5 worm cellular contexts compared by ENCODE assay signal in genomic region chrIV:10503750-10504232, ce11.
A peak's percentile ranks its signal among the peaks of the same experiment; 100 is the strongest.
TF ChIP-seq lines count a peak whose summit lies in the region.

No protein-coding gene starts in this region.

TF ChIP-seq in whole organism, L1 larva, 84 proteins besides CTCF, POLR2A, EP300 and RAD21 (continues in another document):
- TF ChIP-seq ceh-8 (GFP tag; optimal IDR thresholded peaks at IDR 0.05; lab: Kevin White, UChicago) (peak; percentile 32), lin-14 (GFP tag; optimal IDR thresholded peaks at IDR 0.05; lab: Kevin White, UChicago) (peak; percentile 94), irx-1 (tag; optimal IDR thresholded peaks at IDR 0.05; lab: Kevin White, UChicago) (peak; percentile 36), C04F5.9 (tag; optimal IDR thresholded peaks at IDR 0.05; lab: Kevin White, UChicago) (no peak), lsy-2 (tag; optimal IDR thresholded peaks at IDR 0.05; lab: Kevin White, UChicago) (peak; percentile 11 to 65), ceh-82 (tag; optimal IDR thresholded peaks at IDR 0.05; lab: Kevin White, UChicago) (peak in 2 of 3 experiments; percentile 18 to 74), fkh-8 (tag; optimal IDR thresholded peaks at IDR 0.05; lab: Kevin White, UChicago) (peak; percentile 91), mef-2 (tag; optimal IDR thresholded peaks at IDR 0.05; lab: Kevin White, UChicago) (peak; percentile 60), unc-86 (tag; optimal IDR thresholded peaks at IDR 0.05; lab: Kevin White, UChicago) (peak; percentile 73), lin-35 (GFP tag; optimal IDR thresholded peaks at IDR 0.05; lab: Kevin White, UChicago) (peak; percentile 30 to 35), skn-1 (tag; optimal IDR thresholded peaks at IDR 0.05; lab: Kevin White, UChicago) (peak; percentile 27), dpl-1 (GFP tag; optimal IDR thresholded peaks at IDR 0.05; lab: Kevin White, UChicago) (no peak), hpl-2 (GFP tag; optimal IDR thresholded peaks at IDR 0.05; lab: Kevin White, UChicago) (no peak), unc-130 (tag; optimal IDR thresholded peaks at IDR 0.05; lab: Kevin White, UChicago) (no peak), fos-1 (tag; optimal IDR thresholded peaks at IDR 0.05; lab: Kevin White, UChicago) (peak; percentile 59), snu-23 (GFP tag; optimal IDR thresholded peaks at IDR 0.05; lab: Kevin White, UChicago) (peak; percentile 76), dsc-1 (tag; optimal IDR thresholded peaks at IDR 0.05; lab: Kevin White, UChicago) (peak; percentile 85), hlh-17 (GFP tag; optimal IDR thresholded peaks at IDR 0.05; lab: Kevin White, UChicago; ENCODE audit: borderline replicate concordance) (no peak)

TF ChIP-seq in whole organism, L3 larva, 47 proteins besides CTCF, POLR2A, EP300 and RAD21 (continues in another document):
- TF ChIP-seq pqm-1 (tag; optimal IDR thresholded peaks at IDR 0.05; lab: Kevin White, UChicago) (no peak), nhr-77 (tag; optimal IDR thresholded peaks at IDR 0.05; lab: Kevin White, UChicago) (no peak), nhr-23 (tag; optimal IDR thresholded peaks at IDR 0.05; lab: Kevin White, UChicago) (no peak), R02D3.7 (tag; optimal IDR thresholded peaks at IDR 0.05; lab: Kevin White, UChicago) (no peak), mml-1 (tag; optimal IDR thresholded peaks at IDR 0.05; lab: Kevin White, UChicago) (no peak), lsy-12 (tag; optimal IDR thresholded peaks at IDR 0.05; lab: Kevin White, UChicago) (peak; percentile 23), lin-15B (tag; optimal IDR thresholded peaks at IDR 0.05; lab: Kevin White, UChicago) (peak; percentile 34), nhr-67 (tag; optimal IDR thresholded peaks at IDR 0.05; lab: Kevin White, UChicago) (no peak), lin-39 (tag; optimal IDR thresholded peaks at IDR 0.05; lab: Kevin White, UChicago) (peak; percentile 77), hmg-11 (tag; optimal IDR thresholded peaks at IDR 0.05; lab: Kevin White, UChicago) (peak; percentile 62), ztf-11 (tag; optimal IDR thresholded peaks at IDR 0.05; lab: Kevin White, UChicago) (no peak), tbx-2 (tag; optimal IDR thresholded peaks at IDR 0.05; lab: Kevin White, UChicago) (peak; percentile 50), pha-4 (tag; optimal IDR thresholded peaks at IDR 0.05; lab: Kevin White, UChicago) (peak; percentile 84), skn-1 (tag; optimal IDR thresholded peaks at IDR 0.05; lab: Kevin White, UChicago) (peak; percentile 25), nfya-1 (tag; optimal IDR thresholded peaks at IDR 0.05; lab: Kevin White, UChicago; ENCODE audit: insufficient read depth) (peak; percentile 83), ztf-4 (tag; optimal IDR thresholded peaks at IDR 0.05; lab: Kevin White, UChicago) (no peak), ceh-28 (tag; optimal IDR thresholded peaks at IDR 0.05; lab: Kevin White, UChicago) (peak; percentile 81), nhr-76 (tag; optimal IDR thresholded peaks at IDR 0.05; lab: Kevin White, UChicago) (no peak), zag-1 (tag; optimal IDR thresholded peaks at IDR 0.05; lab: Kevin White, UChicago) (no peak)

TF ChIP-seq in whole organism, early embryonic, 17 proteins besides CTCF, POLR2A, EP300 and RAD21:
- TF ChIP-seq ama-1 (optimal IDR thresholded peaks at IDR 0.05; lab: Kevin White, UChicago) = no peak
- TF ChIP-seq F13C5.2 (tag; optimal IDR thresholded peaks at IDR 0.05; lab: Kevin White, UChicago) = peak; percentile 49
- TF ChIP-seq hmg-4 (GFP tag; optimal IDR thresholded peaks at IDR 0.05; lab: Kevin White, UChicago) = peak; percentile 45
- no peak for TF ChIP-seq tbx-37 (GFP tag; conservative IDR thresholded peaks at IDR 0.05; lab: Robert Waterston, UW)
- no peak for TF ChIP-seq hnd-1 (tag; optimal IDR thresholded peaks at IDR 0.05; lab: Kevin White, UChicago)
- no peak for TF ChIP-seq aly-1 (tag; optimal IDR thresholded peaks at IDR 0.05; lab: Kevin White, UChicago)
- TF ChIP-seq B0310.2 (tag; optimal IDR thresholded peaks at IDR 0.05; lab: Kevin White, UChicago) = no peak
- TF ChIP-seq flt-1 (GFP tag; IDR thresholded peaks at IDR 0.05; lab: Robert Waterston, UW) = no peak

TF ChIP-seq in whole organism, midembryonic, 9 proteins besides CTCF, POLR2A, EP300 and RAD21:
- TF ChIP-seq cog-1 (tag; optimal IDR thresholded peaks at IDR 0.05; lab: Kevin White, UChicago) (peak; percentile 38), T22C8.4 (GFP tag; IDR thresholded peaks at IDR 0.05; lab: Robert Waterston, UW) (peak; percentile 75), ztf-23 (GFP tag; IDR thresholded peaks at IDR 0.05; lab: Robert Waterston, UW) (no peak), ref-1 (GFP tag; conservative IDR thresholded peaks at IDR 0.05; lab: Robert Waterston, UW) (no peak), flt-1 (GFP tag; IDR thresholded peaks at IDR 0.05; lab: Robert Waterston, UW) (no peak), ztf-29 (GFP tag; IDR thresholded peaks at IDR 0.05; lab: Robert Waterston, UW) (no peak), klf-2 (GFP tag; conservative IDR thresholded peaks at IDR 0.05; lab: Robert Waterston, UW) (no peak), med-1 (GFP tag; optimal IDR thresholded peaks at IDR 0.05; lab: Kevin White, UChicago; ENCODE audit: insufficient read depth) (no peak), tab-1 (GFP tag; IDR thresholded peaks at IDR 0.05; lab: Robert Waterston, UW) (no peak)

TF ChIP-seq in whole organism, young adult, 124 proteins besides CTCF, POLR2A, EP300 and RAD21 (continues in another document):
- TF ChIP-seq ceh-40 (GFP tag; IDR thresholded peaks at IDR 0.05; lab: Robert Waterston, UW) = no peak
- no peak for TF ChIP-seq nfyb-1 (GFP tag; IDR thresholded peaks at IDR 0.05; lab: Robert Waterston, UW)
- TF ChIP-seq aptf-2 (GFP tag; conservative IDR thresholded peaks at IDR 0.05; lab: Robert Waterston, UW) = no peak
- peak; percentile 71 for TF ChIP-seq K12H6.12 (tag; optimal IDR thresholded peaks at IDR 0.05; lab: Kevin White, UChicago)
- peak; percentile 4 for TF ChIP-seq athp-1 (tag; optimal IDR thresholded peaks at IDR 0.05; lab: Kevin White, UChicago)
- peak; percentile 14 for TF ChIP-seq ztf-18 (tag; optimal IDR thresholded peaks at IDR 0.05; lab: Kevin White, UChicago)
- no peak for TF ChIP-seq nhr-120 (GFP tag; IDR thresholded peaks at IDR 0.05; lab: Robert Waterston, UW)
- TF ChIP-seq tbp1 (GFP tag; optimal IDR thresholded peaks at IDR 0.05; lab: Kevin White, UChicago) = no peak
- TF ChIP-seq chd-7 (tag; optimal IDR thresholded peaks at IDR 0.05; lab: Kevin White, UChicago) = peak; percentile 24
- TF ChIP-seq gei-17 (GFP tag; optimal IDR thresholded peaks at IDR 0.05; lab: Kevin White, UChicago) = no peak
- TF ChIP-seq zim-3 (tag; optimal IDR thresholded peaks at IDR 0.05; lab: Kevin White, UChicago) = no peak
- TF ChIP-seq ceh-79 (tag; optimal IDR thresholded peaks at IDR 0.05; lab: Kevin White, UChicago) = no peak
- TF ChIP-seq B0336.3 (GFP tag; IDR thresholded peaks at IDR 0.05; lab: Robert Waterston, UW) = peak; percentile 25; the same call in 1 of the 2 replicates
- no peak; the same call in 1 of the 2 replicates for TF ChIP-seq cebp-1 (GFP tag; IDR thresholded peaks at IDR 0.05; lab: Robert Waterston, UW)
- peak; percentile 71 for TF ChIP-seq cebp-1 (tag; optimal IDR thresholded peaks at IDR 0.05; lab: Kevin White, UChicago)
- no peak for TF ChIP-seq ztf-25 (GFP tag; IDR thresholded peaks at IDR 0.05; lab: Robert Waterston, UW)
- no peak for TF ChIP-seq lin-35 (GFP tag; optimal IDR thresholded peaks at IDR 0.05; lab: Kevin White, UChicago)
- TF ChIP-seq dpl-1 (GFP tag; optimal IDR thresholded peaks at IDR 0.05; lab: Kevin White, UChicago) = no peak
- no peak for TF ChIP-seq F57A8.1 (GFP tag; optimal IDR thresholded peaks at IDR 0.05; lab: Kevin White, UChicago)
- TF ChIP-seq pha-4 (tag; optimal IDR thresholded peaks at IDR 0.05; lab: Kevin White, UChicago) = no peak
- peak; percentile 98 for TF ChIP-seq zfh-2 (GFP tag; conservative IDR thresholded peaks at IDR 0.05; lab: Robert Waterston, UW)
- TF ChIP-seq C17E4.6 (GFP tag; IDR thresholded peaks at IDR 0.05; lab: Robert Waterston, UW) = no peak
- peak; percentile 29 for TF ChIP-seq lin-40 (tag; optimal IDR thresholded peaks at IDR 0.05; lab: Kevin White, UChicago)
- TF ChIP-seq snpc-4 (GFP tag; optimal IDR thresholded peaks at IDR 0.05; lab: Kevin White, UChicago) = no peak
- peak in 1 of 4 experiments; percentile 28 for TF ChIP-seq snpc-4 (tag; optimal IDR thresholded peaks at IDR 0.05; lab: Kevin White, UChicago)
- no peak for TF ChIP-seq hmg-20 (GFP tag; IDR thresholded peaks at IDR 0.05; lab: Robert Waterston, UW)
- no peak for TF ChIP-seq atf-7 (tag; optimal IDR thresholded peaks at IDR 0.05; lab: Kevin White, UChicago)
- no peak for TF ChIP-seq snpc-3.4 (tag; optimal IDR thresholded peaks at IDR 0.05; lab: Kevin White, UChicago)
- no peak for TF ChIP-seq aptf-3 (GFP tag; IDR thresholded peaks at IDR 0.05; lab: Robert Waterston, UW)
- no peak for TF ChIP-seq F49E8.2 (tag; optimal IDR thresholded peaks at IDR 0.05; lab: Kevin White, UChicago; ENCODE audit: insufficient read depth)
- TF ChIP-seq cebp-2 (GFP tag; IDR thresholded peaks at IDR 0.05; lab: Robert Waterston, UW) = no peak
- TF ChIP-seq lir-1 (GFP tag; conservative IDR thresholded peaks at IDR 0.05; lab: Robert Waterston, UW) = no peak
- no peak for TF ChIP-seq F57C9.4 (tag; optimal IDR thresholded peaks at IDR 0.05; lab: Kevin White, UChicago)
- TF ChIP-seq F55B11.4 (tag; optimal IDR thresholded peaks at IDR 0.05; lab: Kevin White, UChicago; ENCODE audit: borderline replicate concordance, insufficient read depth) = no peak
- TF ChIP-seq lin-54 (GFP tag; optimal IDR thresholded peaks at IDR 0.05; lab: Kevin White, UChicago) = peak; percentile 17
- no peak for TF ChIP-seq madf-6 (GFP tag; IDR thresholded peaks at IDR 0.05; lab: Robert Waterston, UW)
- TF ChIP-seq ceh-27 (GFP tag; optimal IDR thresholded peaks at IDR 0.05; lab: Kevin White, UChicago) = peak; percentile 71
- TF ChIP-seq Y67H2A.10 (GFP tag; conservative IDR thresholded peaks at IDR 0.05; lab: Robert Waterston, UW) = no peak
- no peak for TF ChIP-seq snpc-1.3 (tag; optimal IDR thresholded peaks at IDR 0.05; lab: Kevin White, UChicago; ENCODE audit: insufficient read depth)
- TF ChIP-seq bed-1 (GFP tag; IDR thresholded peaks at IDR 0.05; lab: Robert Waterston, UW) = no peak
- TF ChIP-seq hmg-1.2 (GFP tag; IDR thresholded peaks at IDR 0.05; lab: Robert Waterston, UW) = peak; percentile 42
- TF ChIP-seq Y95B8A.8 (GFP tag; IDR thresholded peaks at IDR 0.05; lab: Robert Waterston, UW) = no peak
- TF ChIP-seq egrh-3 (GFP tag; IDR thresholded peaks at IDR 0.05; lab: Robert Waterston, UW) = peak; percentile 73
- TF ChIP-seq sptf-2 (GFP tag; optimal IDR thresholded peaks at IDR 0.05; lab: Kevin White, UChicago) = no peak
- TF ChIP-seq mes-4 (tag; optimal IDR thresholded peaks at IDR 0.05; lab: Kevin White, UChicago) = no peak
- TF ChIP-seq nhr-27 (tag; optimal IDR thresholded peaks at IDR 0.05; lab: Kevin White, UChicago) = no peak

Comparison
In these comparisons a context has a peak if more than half of its experiments do, and no peak if none do; other contexts are left out.
1. Of the 8 proteins assayed by ChIP-seq in both whole organism, young adult and whole organism, L1 larva: peak only in whole organism, young adult: none; only in whole organism, L1 larva: ama-1, efl-1 and lin-35; in both: none; in neither: 4; mixed calls (peak in some experiments, not most) for 1.